Worm (Caenorhabditis elegans): Measurements from ENCODE around the gene F17C11.6.

F17C11.6 gene

DNA sequence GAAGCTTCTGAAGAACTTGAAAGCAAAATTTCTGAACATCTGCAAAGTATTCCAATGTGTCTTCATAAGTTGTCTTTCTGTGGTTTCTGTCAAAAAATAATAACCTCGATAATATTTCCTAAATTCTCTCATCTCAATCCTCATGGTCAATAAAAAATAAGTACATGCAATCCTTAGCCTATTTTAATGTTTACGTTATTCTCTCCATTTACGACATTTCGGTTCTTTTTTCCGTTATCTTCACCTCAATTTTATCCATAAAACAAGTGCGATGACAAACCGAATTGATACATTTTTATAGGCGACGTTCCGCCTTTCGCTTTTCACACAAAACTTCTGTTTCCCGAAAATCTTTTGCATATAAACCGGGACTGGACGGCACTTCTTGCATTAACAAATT lies 5.4 kb upstream of the F17C11.6 start, which contains the start of gene col-153:
TSS of gene col-153 (plus strand) at position 301 of the 400 bp plus-strand sequence.
- TF ChIP-seq mdl-1 (tag; optimal IDR thresholded peaks at IDR 0.05) (no peak), ztf-4 (tag; optimal IDR thresholded peaks at IDR 0.05) (no peak), unc-39 (tag; optimal IDR thresholded peaks at IDR 0.05) (no peak), snpc-4 (tag; optimal IDR thresholded peaks at IDR 0.05) (no peak), sma-9 (GFP tag; optimal IDR thresholded peaks at IDR 0.05) (no peak), sma-9 (tag; optimal IDR thresholded peaks at IDR 0.05) (no peak), zag-1 (tag; optimal IDR thresholded peaks at IDR 0.05) (no peak), elt-1 (tag; optimal IDR thresholded peaks at IDR 0.05) (no peak), skn-1 (tag; optimal IDR thresholded peaks at IDR 0.05) (no peak), gmeb-1 (tag; optimal IDR thresholded peaks at IDR 0.05) (no peak), nhr-11 (tag; optimal IDR thresholded peaks at IDR 0.05) (no peak), ceh-16 (tag; optimal IDR thresholded peaks at IDR 0.05) (no peak), mab-5 (tag; optimal IDR thresholded peaks at IDR 0.05) (no peak), elt-3 (tag; optimal IDR thresholded peaks at IDR 0.05) (no peak), nhr-129 (tag; optimal IDR thresholded peaks at IDR 0.05) (no peak), peb-1 (tag; optimal IDR thresholded peaks at IDR 0.05) (no peak), nhr-6 (tag; optimal IDR thresholded peaks at IDR 0.05) (no peak)

- peak; percentile 86 for TF ChIP-seq Y55F3AM.14 (GFP tag; optimal IDR thresholded peaks at IDR 0.05)
- TF ChIP-seq ztf-4 (tag; optimal IDR thresholded peaks at IDR 0.05): peak; percentile 88
- no peak for TF ChIP-seq unc-39 (tag; optimal IDR thresholded peaks at IDR 0.05)
- TF ChIP-seq ceh-16 (tag; optimal IDR thresholded peaks at IDR 0.05): no peak
- TF ChIP-seq unc-55 (GFP tag; optimal IDR thresholded peaks at IDR 0.05): peak; percentile 4
- peak; percentile 70 for TF ChIP-seq sem-4 (tag; optimal IDR thresholded peaks at IDR 0.05)
- no peak for TF ChIP-seq skn-1 (tag; optimal IDR thresholded peaks at IDR 0.05)
- peak; percentile 75 for TF ChIP-seq sma-3 (GFP tag; optimal IDR thresholded peaks at IDR 0.05)
- TF ChIP-seq ama-1 (optimal IDR thresholded peaks at IDR 0.05): peak; percentile 88
- TF ChIP-seq mdl-1 (tag; optimal IDR thresholded peaks at IDR 0.05): peak; percentile 28 to 85
- TF ChIP-seq ZK546.5 (tag; optimal IDR thresholded peaks at IDR 0.05): no peak
- TF ChIP-seq peb-1 (tag; optimal IDR thresholded peaks at IDR 0.05): no peak
- TF ChIP-seq mbf-1 (tag; optimal IDR thresholded peaks at IDR 0.05): no peak
- TF ChIP-seq mab-5 (tag; optimal IDR thresholded peaks at IDR 0.05): peak; percentile 39
- no peak for TF ChIP-seq lin-39 (tag; optimal IDR thresholded peaks at IDR 0.05)
- TF ChIP-seq fos-1 (tag; optimal IDR thresholded peaks at IDR 0.05): peak; percentile 66
- no peak for TF ChIP-seq elt-3 (tag; optimal IDR thresholded peaks at IDR 0.05)
- TF ChIP-seq gmeb-1 (tag; optimal IDR thresholded peaks at IDR 0.05): peak; percentile 58
- no peak for TF ChIP-seq elt-1 (tag; optimal IDR thresholded peaks at IDR 0.05)
- peak; percentile 91 for TF ChIP-seq F13H6.1 (tag; optimal IDR thresholded peaks at IDR 0.05)
- TF ChIP-seq nhr-6 (tag; optimal IDR thresholded peaks at IDR 0.05): peak; percentile 72
- no peak for TF ChIP-seq nhr-77 (tag; optimal IDR thresholded peaks at IDR 0.05)
- peak; percentile 59 for TF ChIP-seq lin-13 (GFP tag; optimal IDR thresholded peaks at IDR 0.05)
- no peak for TF ChIP-seq nhr-11 (tag; optimal IDR thresholded peaks at IDR 0.05)
- no peak for TF ChIP-seq nhr-10 (tag; optimal IDR thresholded peaks at IDR 0.05)
- no peak for TF ChIP-seq aly-2 (tag; optimal IDR thresholded peaks at IDR 0.05)
- no peak for TF ChIP-seq ztf-11 (tag; optimal IDR thresholded peaks at IDR 0.05)
- peak; percentile 90 for TF ChIP-seq nhr-25 (tag; optimal IDR thresholded peaks at IDR 0.05)
- TF ChIP-seq zag-1 (tag; optimal IDR thresholded peaks at IDR 0.05): peak; percentile 54
- TF ChIP-seq lsy-2 (tag; optimal IDR thresholded peaks at IDR 0.05): peak in 1 of 2 experiments; percentile 84
- no peak for TF ChIP-seq nhr-237 (tag; optimal IDR thresholded peaks at IDR 0.05)
- peak; percentile 96 for TF ChIP-seq sma-9 (GFP tag; optimal IDR thresholded peaks at IDR 0.05)
- no peak for TF ChIP-seq sma-9 (tag; optimal IDR thresholded peaks at IDR 0.05)
- no peak for TF ChIP-seq alr-1 (tag; optimal IDR thresholded peaks at IDR 0.05)
- TF ChIP-seq ceh-82 (tag; optimal IDR thresholded peaks at IDR 0.05): no peak
- no peak for TF ChIP-seq nhr-12 (tag; optimal IDR thresholded peaks at IDR 0.05)
- TF ChIP-seq R02D3.7 (tag; optimal IDR thresholded peaks at IDR 0.05): no peak
- TF ChIP-seq unc-62 (GFP tag; optimal IDR thresholded peaks at IDR 0.05): no peak
- TF ChIP-seq lin-11 (tag; optimal IDR thresholded peaks at IDR 0.05): no peak
- peak; percentile 57 for TF ChIP-seq crh-2 (tag; optimal IDR thresholded peaks at IDR 0.05)
- peak; percentile 85 for TF ChIP-seq C34F6.9 (tag; optimal IDR thresholded peaks at IDR 0.05)
- peak; percentile 96 for TF ChIP-seq nhr-129 (tag; optimal IDR thresholded peaks at IDR 0.05)
- peak; percentile 81 for TF ChIP-seq nhr-21 (tag; optimal IDR thresholded peaks at IDR 0.05)
- TF ChIP-seq snpc-4 (tag; optimal IDR thresholded peaks at IDR 0.05): peak; percentile 48
- peak; percentile 49 for TF ChIP-seq egl-27 (tag; optimal IDR thresholded peaks at IDR 0.05)
- no peak for TF ChIP-seq dmd-4 (tag; optimal IDR thresholded peaks at IDR 0.05)
- TF ChIP-seq blmp-1 (tag; optimal IDR thresholded peaks at IDR 0.05; ENCODE audit: insufficient read depth): peak; percentile 76
- no peak for TF ChIP-seq nhr-23 (tag; optimal IDR thresholded peaks at IDR 0.05)
- TF ChIP-seq ztf-1 (GFP tag; conservative IDR thresholded peaks at IDR 0.05): no peak
These were observed 3.2 kb upstream of the F17C11.6 start, which contains the start of gene F17C11.4 for ce11 chrV:10951655-10952278. TSS of gene F17C11.4 (plus strand) at chrV:10951860.
